Worm (Caenorhabditis elegans) whole organism, L4 larva: Measurements from ENCODE around the gene mrpl-18.

Source experiments
- F10B5.3 ChIP-seq: sonication (generic microtip); optimal IDR thresholded peaks from 2 replicates; lab custom pipeline; 2016; ENCODE audit warnings: mild to moderate bottlenecking, missing genetic modification characterization, missing compliant biosample characterization
- F26F4.8 ChIP-seq: fragments of 200-800 bp; sonication (Bioruptor generic); conservative IDR thresholded peaks from 2 replicates; pipeline ENCODE4 v1.3.6; 2022; ENCODE audit warnings: missing genetic modification characterization, missing compliant biosample characterization
- F37D6.2 ChIP-seq: sonication (generic microtip); optimal IDR thresholded peaks from 2 replicates; lab custom pipeline; 2016; ENCODE audit warnings: mild to moderate bottlenecking, missing genetic modification characterization, missing compliant biosample characterization
- F49E8.2 ChIP-seq: sonication (generic microtip); optimal IDR thresholded peaks from 2 replicates; lab custom pipeline; 2016; ENCODE audit warnings: missing compliant biosample characterization, mild to moderate bottlenecking, missing genetic modification characterization, borderline replicate concordance
- T20F7.1 ChIP-seq: fragments of 200-800 bp; sonication (Bioruptor generic); optimal IDR thresholded peaks from 2 replicates; lab custom pipeline; 2018; ENCODE audit warnings: mild to moderate bottlenecking, missing genetic modification characterization, missing compliant biosample characterization
- T26A8.4 ChIP-seq: fragments of 200-800 bp; sonication (Bioruptor generic); IDR thresholded peaks from 2 replicates; pipeline ENCODE4 v1.3.6; 2022; ENCODE audit warnings: missing genetic modification characterization, missing compliant biosample characterization
- Y48G9A.11 ChIP-seq: fragments of 200-800 bp; sonication (Bioruptor generic); IDR thresholded peaks from 2 replicates; pipeline ENCODE4 v1.3.6; 2022; ENCODE audit warnings: missing genetic modification reagents, missing genetic modification characterization, missing compliant biosample characterization
- Y75B8A.6 ChIP-seq: fragments of 200-800 bp; sonication (Bioruptor generic); IDR thresholded peaks from 2 replicates; pipeline ENCODE4 v1.3.6; 2022; ENCODE audit warnings: missing genetic modification reagents, missing genetic modification characterization, missing compliant biosample characterization
- ZK337.2 ChIP-seq: fragments of 200-800 bp; sonication (Bioruptor generic); IDR thresholded peaks from 2 replicates; pipeline ENCODE4 v1.3.6; 2022; ENCODE audit warnings: missing genetic modification reagents, missing genetic modification characterization, missing compliant biosample characterization
- ceh-32 ChIP-seq: sonication (generic microtip); optimal IDR thresholded peaks from 2 replicates; lab custom pipeline; 2016; ENCODE audit warnings: mild to moderate bottlenecking, missing genetic modification characterization, missing compliant biosample characterization; ENCODE audit not compliant: poor library complexity
- ceh-82 ChIP-seq: sonication (generic microtip); optimal IDR thresholded peaks from 2 replicates; lab custom pipeline; 2017; ENCODE audit warnings: missing biosample characterization, missing genetic modification characterization
- dmd-6 ChIP-seq: fragments of 200-800 bp; sonication (Bioruptor generic); IDR thresholded peaks from 2 replicates; pipeline ENCODE4 v1.3.6; 2022; ENCODE audit warnings: missing genetic modification reagents, missing genetic modification characterization, missing compliant biosample characterization
- dmd-9 ChIP-seq: fragments of 200-800 bp; sonication (Bioruptor generic); IDR thresholded peaks from 2 replicates; pipeline ENCODE4 v1.3.6; 2022; ENCODE audit warnings: missing genetic modification reagents, missing genetic modification characterization, missing compliant biosample characterization
- dpl-1 ChIP-seq: fragments of 150-350 bp; optimal IDR thresholded peaks from 2 replicates; lab custom pipeline; 2014; ENCODE audit warnings: missing biosample characterization, missing genetic modification reagents, missing genetic modification characterization
- duxl-1 ChIP-seq: sonication (generic microtip); optimal IDR thresholded peaks from 2 replicates; lab custom pipeline; 2016; ENCODE audit warnings: mild to moderate bottlenecking, missing genetic modification characterization, moderate library complexity, missing compliant biosample characterization; ENCODE audit not compliant: poor library complexity
- dve-1 ChIP-seq: sonication (generic microtip); optimal IDR thresholded peaks from 2 replicates; lab custom pipeline; 2017; ENCODE audit warnings: antibody characterized with exemption, mild to moderate bottlenecking, missing genetic modification characterization, missing compliant biosample characterization; ENCODE audit not compliant: insufficient read depth
- egl-27 ChIP-seq: sonication (generic microtip); optimal IDR thresholded peaks from 3 replicates; lab custom pipeline; 2017; ENCODE audit warnings: missing biosample characterization, missing genetic modification reagents, missing genetic modification characterization
- fkh-10 ChIP-seq: fragments of 150-350 bp; optimal IDR thresholded peaks from 2 replicates; lab custom pipeline; 2014; ENCODE audit warnings: missing biosample characterization, missing genetic modification reagents, missing genetic modification characterization
- fos-1 ChIP-seq: fragments of 150-350 bp; optimal IDR thresholded peaks from 2 replicates; lab custom pipeline; 2014; ENCODE audit warnings: missing biosample characterization, missing genetic modification characterization
- gei-8 ChIP-seq: fragments of 200-800 bp; sonication (Bioruptor generic); optimal IDR thresholded peaks from 2 replicates; lab custom pipeline; 2018; ENCODE audit warnings: mild to moderate bottlenecking, missing genetic modification characterization, missing compliant biosample characterization
- hif-1 ChIP-seq, 2 experiments: sonication (generic microtip); optimal IDR thresholded peaks; 2 replicates each; lab custom pipeline; 2016 to 2017; ENCODE audit warnings: missing compliant biosample characterization in 2 of 2, missing genetic modification characterization in 2 of 2, missing genetic modification reagents in 2 of 2, missing genotype in 2 of 2, mild to moderate bottlenecking in 1 of 2
- hlh-30 ChIP-seq: sonication (generic microtip); optimal IDR thresholded peaks from 2 replicates; lab custom pipeline; 2017; ENCODE audit warnings: antibody characterized with exemption, mild to moderate bottlenecking, missing genetic modification characterization, missing compliant biosample characterization; ENCODE audit not compliant: insufficient read depth
- hmg-1.1 ChIP-seq: fragments of 200-800 bp; sonication (Bioruptor generic); IDR thresholded peaks from 2 replicates; pipeline ENCODE4 v1.3.6; 2022; ENCODE audit warnings: missing genetic modification reagents, missing genetic modification characterization, missing compliant biosample characterization
- jun-1 ChIP-seq: fragments of 150-350 bp; optimal IDR thresholded peaks from 2 replicates; lab custom pipeline; 2014; ENCODE audit warnings: missing biosample characterization, missing genetic modification reagents, missing genetic modification characterization
- lim-7 ChIP-seq: fragments of 200-800 bp; sonication (Bioruptor generic); IDR thresholded peaks from 2 replicates; pipeline ENCODE4 v1.3.6; 2022; ENCODE audit warnings: missing genetic modification characterization, missing compliant biosample characterization
- lin-38 ChIP-seq: fragments of 200-800 bp; sonication (Bioruptor generic); IDR thresholded peaks from 2 replicates; pipeline ENCODE4 v1.3.6; 2022; ENCODE audit warnings: missing genetic modification reagents, missing genetic modification characterization, missing compliant biosample characterization
- lsy-2 ChIP-seq, 2 experiments: fragments of 150-350 bp in 1 of 2; sonication (generic microtip) in 1 of 2; optimal IDR thresholded peaks; 2 replicates each; lab custom pipeline; 2014 to 2017; ENCODE audit warnings: missing biosample characterization in 2 of 2, missing genetic modification characterization in 2 of 2
- madf-5 ChIP-seq, 2 experiments: fragments of 200-800 bp; sonication (Bioruptor generic); IDR thresholded peaks; 2 replicates each; pipeline ENCODE4 v1.3.6; 2022; ENCODE audit warnings: missing compliant biosample characterization in 2 of 2, missing genetic modification characterization in 2 of 2
- madf-9 ChIP-seq: fragments of 200-800 bp; sonication (Bioruptor generic); conservative IDR thresholded peaks from 2 replicates; pipeline ENCODE4 v1.3.6; 2022; ENCODE audit warnings: missing genetic modification reagents, missing genetic modification characterization, missing compliant biosample characterization
- mdl-1 ChIP-seq, 2 experiments: fragments of 150-350 bp in 1 of 2; sonication (generic microtip) in 1 of 2; optimal IDR thresholded peaks; 2 replicates each; lab custom pipeline; 2014 to 2017; ENCODE audit warnings: missing biosample characterization in 2 of 2, missing genetic modification characterization in 2 of 2
- mep-1 ChIP-seq: fragments of 150-350 bp; sonication (generic microtip); optimal IDR thresholded peaks from 3 replicates; lab custom pipeline; 2014; ENCODE audit warnings: missing biosample characterization, missing genetic modification characterization
- mxl-3 ChIP-seq: fragments of 200-800 bp; sonication (Bioruptor generic); optimal IDR thresholded peaks from 2 replicates; lab custom pipeline; 2018; ENCODE audit warnings: mild to moderate bottlenecking, missing genetic modification characterization, missing compliant biosample characterization
- nhr-10 ChIP-seq: fragments of 150-350 bp; optimal IDR thresholded peaks from 2 replicates; lab custom pipeline; 2014; ENCODE audit warnings: missing biosample characterization, missing genetic modification characterization
- nhr-102 ChIP-seq: sonication (generic microtip); optimal IDR thresholded peaks from 2 replicates; lab custom pipeline; 2016; ENCODE audit warnings: mild to moderate bottlenecking, missing genetic modification characterization, moderate library complexity, missing compliant biosample characterization
- nhr-25 ChIP-seq: sonication (generic microtip); optimal IDR thresholded peaks from 2 replicates; lab custom pipeline; 2017; ENCODE audit warnings: missing genetic modification characterization, mild to moderate bottlenecking, missing compliant biosample characterization, antibody characterized with exemption, moderate library complexity, borderline replicate concordance; ENCODE audit not compliant: insufficient read depth
- nhr-42 ChIP-seq: fragments of 200-800 bp; sonication (Bioruptor generic); IDR thresholded peaks from 2 replicates; pipeline ENCODE4 v1.3.6; 2022; ENCODE audit warnings: missing genetic modification characterization, missing compliant biosample characterization
- pha-4 ChIP-seq, 2 experiments: fragments of 150-350 bp in 1 of 2; fragments of 200-800 bp in 1 of 2; sonication (Bioruptor generic) in 1 of 2; IDR thresholded peaks in 1 of 2; optimal IDR thresholded peaks in 1 of 2; 2 replicates each; pipeline versions ENCODE4 v1.3.6 to Lab custom; 2014 to 2022; ENCODE audit warnings: missing genetic modification characterization in 2 of 2, missing genetic modification reagents in 2 of 2, missing biosample characterization in 1 of 2, missing compliant biosample characterization in 1 of 2
- sdz-12 ChIP-seq: fragments of 200-800 bp; sonication (Bioruptor generic); optimal IDR thresholded peaks from 2 replicates; lab custom pipeline; 2018; ENCODE audit warnings: mild to moderate bottlenecking, missing genetic modification characterization, missing compliant biosample characterization
- set-16 ChIP-seq: fragments of 200-800 bp; sonication (Bioruptor generic); IDR thresholded peaks from 2 replicates; pipeline ENCODE4 v1.3.6; 2022; ENCODE audit warnings: missing genetic modification reagents, missing genetic modification characterization, missing compliant biosample characterization
- snpc-4 ChIP-seq: fragments of 150-350 bp; optimal IDR thresholded peaks from 2 replicates; lab custom pipeline; 2014; ENCODE audit warnings: missing biosample characterization, missing genetic modification characterization
- spr-1 ChIP-seq: sonication (generic microtip); optimal IDR thresholded peaks from 2 replicates; lab custom pipeline; 2016; ENCODE audit warnings: mild to moderate bottlenecking, missing genetic modification characterization, missing compliant biosample characterization
- tag-97 ChIP-seq: fragments of 200-800 bp; sonication (Bioruptor generic); IDR thresholded peaks from 2 replicates; pipeline ENCODE4 v1.3.6; 2022; ENCODE audit warnings: missing genetic modification characterization, missing compliant biosample characterization
- tra-1 ChIP-seq: fragments of 200-800 bp; sonication (Bioruptor generic); IDR thresholded peaks from 2 replicates; pipeline ENCODE4 v1.3.6; 2022; ENCODE audit warnings: missing genetic modification reagents, missing genetic modification characterization, missing compliant biosample characterization
- unc-130 ChIP-seq: sonication (generic microtip); optimal IDR thresholded peaks from 2 replicates; lab custom pipeline; 2016; ENCODE audit warnings: missing genetic modification reagents, missing genetic modification characterization, missing compliant biosample characterization
- unc-39 ChIP-seq: sonication (generic microtip); optimal IDR thresholded peaks from 2 replicates; lab custom pipeline; 2017; ENCODE audit warnings: missing biosample characterization, missing genetic modification characterization
- zfp-3 ChIP-seq: fragments of 200-800 bp; sonication (Bioruptor generic); conservative IDR thresholded peaks from 2 replicates; pipeline ENCODE4 v1.3.6; 2022; ENCODE audit warnings: missing genetic modification reagents, missing genetic modification characterization, missing compliant biosample characterization
- zip-11 ChIP-seq: fragments of 200-800 bp; sonication (Bioruptor generic); IDR thresholded peaks from 2 replicates; pipeline ENCODE4 v1.3.6; 2022; ENCODE audit warnings: missing genetic modification characterization, missing compliant biosample characterization
- ztf-11 ChIP-seq: fragments of 150-350 bp; optimal IDR thresholded peaks from 2 replicates; lab custom pipeline; 2014; ENCODE audit warnings: missing biosample characterization, missing genetic modification characterization
- ztf-7 ChIP-seq: fragments of 150-350 bp; optimal IDR thresholded peaks from 2 replicates; lab custom pipeline; 2014; ENCODE audit warnings: missing biosample characterization, missing genetic modification characterization

Gene mrpl-18

ce11 chrIII:8144574-8145065 is at the start of gene mrpl-18, which contains the start of gene C14B9.8:
Gene mrpl-18 (plus strand): TSS chrIII:8145015.
Gene C14B9.8 (minus strand): TSS chrIII:8144629.
- no peak for TF ChIP-seq egl-27 (tag; lab: Kevin White, UChicago)
- peak; percentile 40 for TF ChIP-seq dmd-6 (GFP tag; lab: Robert Waterston, UW)
- no peak for TF ChIP-seq Y75B8A.6
- TF ChIP-seq mdl-1 (tag; optimal IDR thresholded peaks at IDR 0.05; lab: Kevin White, UChicago), result peak in 1 of 2 experiments; percentile 45
- TF ChIP-seq ceh-82 (tag; lab: Kevin White, UChicago), result no peak
- TF ChIP-seq hif-1 (tag; optimal IDR thresholded peaks at IDR 0.05; lab: Kevin White, UChicago), result peak in 1 of 2 experiments; percentile 88
- peak; percentile 43 for TF ChIP-seq mep-1
- TF ChIP-seq F10B5.3, result no peak
- no peak for TF ChIP-seq nhr-10 (tag; lab: Kevin White, UChicago)
- TF ChIP-seq set-16 (GFP tag; lab: Robert Waterston, UW), result no peak
- TF ChIP-seq lsy-2 (tag; optimal IDR thresholded peaks at IDR 0.05; lab: Kevin White, UChicago), result peak in 1 of 2 experiments; percentile 86
- TF ChIP-seq lin-38 (GFP tag; lab: Robert Waterston, UW), result peak; percentile 61
- TF ChIP-seq T20F7.1, result peak; percentile 10
- TF ChIP-seq sdz-12 (GFP tag; lab: Kevin White, UChicago), result no peak
- no peak for TF ChIP-seq pha-4 (GFP tag; IDR thresholded peaks at IDR 0.05; lab: Robert Waterston, UW)
- no peak for TF ChIP-seq pha-4 (tag; optimal IDR thresholded peaks at IDR 0.05; lab: Kevin White, UChicago)
- TF ChIP-seq ceh-32 (tag; lab: Kevin White, UChicago), result no peak
- peak; percentile 80 for TF ChIP-seq ZK337.2
- TF ChIP-seq zip-11, result no peak
- no peak for TF ChIP-seq nhr-102 (tag; lab: Kevin White, UChicago)
- TF ChIP-seq dve-1 (tag; lab: Kevin White, UChicago), result peak; percentile 53
- no peak for TF ChIP-seq nhr-42
- TF ChIP-seq F49E8.2 (tag; lab: Kevin White, UChicago), result no peak
- TF ChIP-seq dmd-9 (GFP tag; lab: Robert Waterston, UW), result peak; percentile 65; the same call in 1 of the 2 replicates
- TF ChIP-seq hmg-1.1 (GFP tag; lab: Robert Waterston, UW), result peak; percentile 40; the same call in 1 of the 2 replicates
- peak; percentile 48 for TF ChIP-seq dpl-1 (GFP tag; lab: Kevin White, UChicago)
- no peak for TF ChIP-seq madf-5 (GFP tag; IDR thresholded peaks at IDR 0.05; lab: Robert Waterston, UW)
- TF ChIP-seq nhr-25 (tag; lab: Kevin White, UChicago), result no peak
- TF ChIP-seq F26F4.8 (GFP tag; lab: Robert Waterston, UW), result no peak
- peak; percentile 4 for TF ChIP-seq F37D6.2 (tag; lab: Kevin White, UChicago)
- TF ChIP-seq duxl-1, result no peak
- TF ChIP-seq jun-1 (tag; lab: Kevin White, UChicago), result no peak
- TF ChIP-seq gei-8 (GFP tag; lab: Kevin White, UChicago), result no peak
- no peak for TF ChIP-seq tra-1
- TF ChIP-seq fos-1, result no peak
- TF ChIP-seq fkh-10 (GFP tag; lab: Kevin White, UChicago), result no peak
- peak; percentile 76 for TF ChIP-seq Y48G9A.11
- TF ChIP-seq spr-1 (tag; lab: Kevin White, UChicago), result no peak
- no peak for TF ChIP-seq ztf-7 (tag; lab: Kevin White, UChicago)
- TF ChIP-seq tag-97 (GFP tag; lab: Robert Waterston, UW), result no peak
- no peak for TF ChIP-seq ztf-11 (tag; lab: Kevin White, UChicago)
- TF ChIP-seq mxl-3 (GFP tag; lab: Kevin White, UChicago), result no peak
- TF ChIP-seq madf-9 (GFP tag; lab: Robert Waterston, UW), result 0 out of 2 replicates have a peak, but pooled peaks have one; percentile 41
- 0 out of 2 replicates have a peak, but pooled peaks have one; percentile 30 for TF ChIP-seq T26A8.4 (GFP tag; lab: Robert Waterston, UW)
- TF ChIP-seq unc-39, result no peak
- no peak for TF ChIP-seq lim-7 (GFP tag; lab: Robert Waterston, UW)
- 0 out of 2 replicates have a peak, but pooled peaks have one; percentile 54 for TF ChIP-seq zfp-3 (GFP tag; lab: Robert Waterston, UW)
- TF ChIP-seq hlh-30 (tag; lab: Kevin White, UChicago), result peak; percentile 76
- peak; percentile 79 for TF ChIP-seq unc-130 (GFP tag; lab: Kevin White, UChicago)
- no peak for TF ChIP-seq snpc-4 (tag; lab: Kevin White, UChicago)
